Fruit fly (Drosophila melanogaster) whole organism, embryonic: ENCODE results near the gene bsk.
A peak's percentile ranks its signal among the peaks of the same experiment; 100 is the strongest.

Source experiments
- ATbp ChIP-seq: fragments of 200-800 bp; sonication (Bioruptor generic); optimal IDR thresholded peaks from 2 replicates; lab custom pipeline; 2017; ENCODE audit warnings: missing biosample characterization, mild to moderate bottlenecking, missing genetic modification characterization, missing genetic modification reagents
- B-H1 ChIP-seq: fragments of 200-800 bp; sonication (Bioruptor generic); IDR thresholded peaks from 3 replicates; pipeline ENCODE4 v1.3.6; 2022; ENCODE audit warnings: missing biosample characterization, missing genetic modification characterization
- Blimp-1 ChIP-seq: fragments of 200-800 bp; sonication (Bioruptor generic); optimal IDR thresholded peaks from 3 replicates; lab custom pipeline; 2018; ENCODE audit warnings: missing biosample characterization, missing genetic modification characterization, mild to moderate bottlenecking, moderate library complexity, missing genetic modification reagents
- C15 ChIP-seq: fragments of 200-800 bp; sonication (Bioruptor generic); IDR thresholded peaks from 3 replicates; pipeline ENCODE4 v1.3.6; 2022; ENCODE audit warnings: missing biosample characterization, missing genetic modification characterization
- CG10209 ChIP-seq: fragments of 200-800 bp; sonication (Bioruptor generic); optimal IDR thresholded peaks from 3 replicates; lab custom pipeline; 2017; ENCODE audit warnings: missing biosample characterization, mild to moderate bottlenecking, missing genetic modification characterization, missing genetic modification reagents
- CG10267 ChIP-seq: fragments of 200-800 bp; sonication (Bioruptor generic); optimal IDR thresholded peaks from 2 replicates; lab custom pipeline; 2018; ENCODE audit warnings: missing biosample characterization, mild to moderate bottlenecking, missing genetic modification characterization, moderate library complexity
- CG10366 ChIP-seq: fragments of 200-800 bp; sonication (Bioruptor generic); IDR thresholded peaks from 2 replicates; pipeline ENCODE4 v1.3.6; 2022; ENCODE audit warnings: missing biosample characterization, missing genetic modification characterization
- CG12659 ChIP-seq: fragments of 200-800 bp; sonication (Bioruptor generic); optimal IDR thresholded peaks from 3 replicates; lab custom pipeline; 2017; ENCODE audit warnings: mild to moderate bottlenecking, missing biosample characterization, missing genetic modification reagents, missing genetic modification characterization
- CG12744 ChIP-seq: fragments of 200-800 bp; sonication (Bioruptor generic); optimal IDR thresholded peaks from 2 replicates; lab custom pipeline; 2016; ENCODE audit warnings: missing biosample characterization, missing genetic modification characterization
- CG15479 ChIP-seq: fragments of 200-800 bp; sonication (Bioruptor generic); optimal IDR thresholded peaks from 3 replicates; lab custom pipeline; 2019; ENCODE audit warnings: missing biosample characterization, mild to moderate bottlenecking, missing genetic modification characterization, moderate library complexity
- CG17829 ChIP-seq: fragments of 200-800 bp; optimal IDR thresholded peaks from 2 replicates; lab custom pipeline; 2019; ENCODE audit warnings: missing biosample characterization, mild to moderate bottlenecking, missing genetic modification characterization, moderate library complexity
- CG2199 ChIP-seq: fragments of 200-800 bp; sonication (Bioruptor generic); IDR thresholded peaks from 3 replicates; pipeline ENCODE4 v1.3.6; 2022; ENCODE audit warnings: missing biosample characterization, missing genetic modification characterization
- CG4328 ChIP-seq: fragments of 200-800 bp; sonication (Bioruptor generic); optimal IDR thresholded peaks from 3 replicates; lab custom pipeline; 2017; ENCODE audit warnings: missing biosample characterization, missing genetic modification reagents, missing genetic modification characterization
- CG4730 ChIP-seq: fragments of 200-800 bp; sonication (Bioruptor generic); IDR thresholded peaks from 2 replicates; pipeline ENCODE4 v1.3.6; 2022; ENCODE audit warnings: missing biosample characterization, missing genetic modification characterization
- CG6254 ChIP-seq: fragments of 200-800 bp; sonication (Bioruptor generic); optimal IDR thresholded peaks from 3 replicates; lab custom pipeline; 2017; ENCODE audit warnings: mild to moderate bottlenecking, missing biosample characterization, missing genetic modification reagents, missing genetic modification characterization
- CG6689 ChIP-seq: fragments of 200-800 bp; sonication (Bioruptor generic); IDR thresholded peaks from 2 replicates; pipeline ENCODE4 v1.3.6; 2022; ENCODE audit warnings: missing biosample characterization, missing genetic modification characterization
- CG7928 ChIP-seq: fragments of 200-800 bp; sonication (Bioruptor generic); optimal IDR thresholded peaks from 2 replicates; lab custom pipeline; 2017; ENCODE audit warnings: missing biosample characterization, mild to moderate bottlenecking, missing genetic modification characterization
- CG8765 ChIP-seq: fragments of 200-800 bp; sonication (Bioruptor generic); IDR thresholded peaks from 2 replicates; pipeline ENCODE4 v1.3.6; 2022; ENCODE audit warnings: missing biosample characterization, missing genetic modification characterization
- Dip2 ChIP-seq: fragments of 200-800 bp; sonication (Bioruptor generic); IDR thresholded peaks from 2 replicates; pipeline ENCODE4 v1.3.6; 2022; ENCODE audit warnings: missing biosample characterization, missing genetic modification characterization
- HLH3B ChIP-seq: fragments of 200-800 bp; sonication (Bioruptor generic); IDR thresholded peaks from 2 replicates; pipeline ENCODE4 v1.3.6; 2022; ENCODE audit warnings: missing biosample characterization, missing genetic modification characterization
- Hmx ChIP-seq: fragments of 200-800 bp; sonication (Bioruptor generic); optimal IDR thresholded peaks from 2 replicates; lab custom pipeline; 2016; ENCODE audit warnings: missing biosample characterization, missing genetic modification characterization
- MBD-R2 ChIP-seq: fragments of 200-800 bp; sonication (Bioruptor generic); IDR thresholded peaks from 2 replicates; pipeline ENCODE4 v1.3.6; 2022; ENCODE audit warnings: missing biosample characterization, missing genetic modification characterization
- NC2α ChIP-seq: fragments of 200-800 bp; sonication (Bioruptor generic); optimal IDR thresholded peaks from 2 replicates; lab custom pipeline; 2016; ENCODE audit warnings: missing biosample characterization, missing genetic modification characterization
- NK7.1 ChIP-seq: fragments of 200-800 bp; sonication (Bioruptor generic); optimal IDR thresholded peaks from 3 replicates; lab custom pipeline; 2016; ENCODE audit warnings: missing biosample characterization, missing genetic modification characterization
- Oli ChIP-seq: fragments of 200-800 bp; sonication (Bioruptor generic); optimal IDR thresholded peaks from 2 replicates; lab custom pipeline; 2018; ENCODE audit warnings: missing biosample characterization, mild to moderate bottlenecking, missing genetic modification characterization, moderate library complexity
- Pdp1 ChIP-seq, 2 experiments: fragments of 200-800 bp; sonication (Bioruptor generic); optimal IDR thresholded peaks; 3 replicates each; lab custom pipeline; 2016; ENCODE audit warnings: missing biosample characterization in 2 of 2, missing genetic modification characterization in 2 of 2, mild to moderate bottlenecking in 1 of 2, moderate library complexity in 1 of 2
- Usf ChIP-seq: fragments of 200-800 bp; sonication (Bioruptor generic); optimal IDR thresholded peaks from 2 replicates; lab custom pipeline; 2017; ENCODE audit warnings: missing genotype, missing biosample characterization, missing genetic modification characterization
- cad ChIP-seq: fragments of >200 bp; optimal IDR thresholded peaks from 2 replicates; lab custom pipeline; 2017; ENCODE audit warnings: missing biosample characterization, missing genetic modification characterization
- cas ChIP-seq: fragments of 200-800 bp; sonication (Bioruptor generic); IDR thresholded peaks from 2 replicates; pipeline ENCODE4 v1.3.6; 2022; ENCODE audit warnings: missing biosample characterization, missing genetic modification characterization
- eve ChIP-seq, 2 experiments: fragments of >200 bp; optimal IDR thresholded peaks; 2 replicates each; lab custom pipeline; 2017; ENCODE audit warnings: missing biosample characterization in 2 of 2, missing genetic modification characterization in 2 of 2
- fru ChIP-seq: fragments of >200 bp; optimal IDR thresholded peaks from 2 replicates; lab custom pipeline; 2017
- h ChIP-seq: fragments of >200 bp; optimal IDR thresholded peaks from 2 replicates; lab custom pipeline; 2017
- hb ChIP-seq: fragments of 200-800 bp; sonication (Bioruptor generic); IDR thresholded peaks from 3 replicates; pipeline ENCODE4 v1.3.6; 2022; ENCODE audit warnings: missing biosample characterization, missing genetic modification characterization; ENCODE audit not compliant: partially characterized antibody
- kah ChIP-seq: fragments of 200-800 bp; sonication (Bioruptor generic); optimal IDR thresholded peaks from 2 replicates; lab custom pipeline; 2018; ENCODE audit warnings: missing biosample characterization, mild to moderate bottlenecking, missing genetic modification characterization
- lola ChIP-seq, 3 experiments: fragments of >200 bp in 2 of 3; fragments of 200-800 bp in 1 of 3; sonication (Bioruptor generic) in 1 of 3; optimal IDR thresholded peaks; 2 replicates each; lab custom pipeline; 2017 to 2019; ENCODE audit warnings: missing biosample characterization in 3 of 3, missing genetic modification characterization in 3 of 3, mild to moderate bottlenecking in 1 of 3, moderate library complexity in 1 of 3
- maf-S ChIP-seq: fragments of 200-800 bp; sonication (Bioruptor generic); optimal IDR thresholded peaks from 2 replicates; lab custom pipeline; 2016; ENCODE audit warnings: missing biosample characterization, missing genetic modification characterization
- nerfin-1 ChIP-seq: fragments of 200-800 bp; sonication (Bioruptor generic); optimal IDR thresholded peaks from 3 replicates; lab custom pipeline; 2019; ENCODE audit warnings: missing biosample characterization, mild to moderate bottlenecking, missing genetic modification characterization, moderate library complexity
- onecut ChIP-seq: fragments of 200-800 bp; sonication (Bioruptor generic); IDR thresholded peaks from 2 replicates; pipeline ENCODE4 v1.3.6; 2022; ENCODE audit warnings: missing biosample characterization, missing genetic modification characterization
- peb ChIP-seq: fragments of 200-800 bp; sonication (Bioruptor generic); IDR thresholded peaks from 2 replicates; pipeline ENCODE4 v1.3.6; 2022; ENCODE audit warnings: missing biosample characterization, missing genetic modification characterization
- pum ChIP-seq: fragments of 200-800 bp; sonication (Bioruptor generic); optimal IDR thresholded peaks from 2 replicates; lab custom pipeline; 2016; ENCODE audit warnings: missing biosample characterization, missing genetic modification characterization
- salm ChIP-seq: fragments of 200-800 bp; sonication (Bioruptor generic); optimal IDR thresholded peaks from 2 replicates; lab custom pipeline; 2018; ENCODE audit warnings: missing biosample characterization, mild to moderate bottlenecking, missing genetic modification characterization
- scrt ChIP-seq: fragments of 200-800 bp; sonication (Bioruptor generic); optimal IDR thresholded peaks from 2 replicates; lab custom pipeline; 2018; ENCODE audit warnings: missing biosample characterization, mild to moderate bottlenecking, missing genetic modification characterization, moderate library complexity
- sens ChIP-seq: fragments of 200-800 bp; sonication (Bioruptor generic); peaks from one replicate; lab custom pipeline; 2016; ENCODE audit warnings: missing biosample characterization, missing genetic modification characterization
- tup ChIP-seq: fragments of 200-800 bp; sonication (Bioruptor generic); optimal IDR thresholded peaks from 2 replicates; lab custom pipeline; 2016; ENCODE audit warnings: missing biosample characterization, mild to moderate bottlenecking, missing genetic modification characterization, moderate library complexity
- wdn ChIP-seq: fragments of 200-800 bp; sonication (Bioruptor generic); IDR thresholded peaks from 2 replicates; pipeline ENCODE4 v1.3.6; 2022; ENCODE audit warnings: missing biosample characterization, missing genetic modification characterization

The bsk gene

DNA sequence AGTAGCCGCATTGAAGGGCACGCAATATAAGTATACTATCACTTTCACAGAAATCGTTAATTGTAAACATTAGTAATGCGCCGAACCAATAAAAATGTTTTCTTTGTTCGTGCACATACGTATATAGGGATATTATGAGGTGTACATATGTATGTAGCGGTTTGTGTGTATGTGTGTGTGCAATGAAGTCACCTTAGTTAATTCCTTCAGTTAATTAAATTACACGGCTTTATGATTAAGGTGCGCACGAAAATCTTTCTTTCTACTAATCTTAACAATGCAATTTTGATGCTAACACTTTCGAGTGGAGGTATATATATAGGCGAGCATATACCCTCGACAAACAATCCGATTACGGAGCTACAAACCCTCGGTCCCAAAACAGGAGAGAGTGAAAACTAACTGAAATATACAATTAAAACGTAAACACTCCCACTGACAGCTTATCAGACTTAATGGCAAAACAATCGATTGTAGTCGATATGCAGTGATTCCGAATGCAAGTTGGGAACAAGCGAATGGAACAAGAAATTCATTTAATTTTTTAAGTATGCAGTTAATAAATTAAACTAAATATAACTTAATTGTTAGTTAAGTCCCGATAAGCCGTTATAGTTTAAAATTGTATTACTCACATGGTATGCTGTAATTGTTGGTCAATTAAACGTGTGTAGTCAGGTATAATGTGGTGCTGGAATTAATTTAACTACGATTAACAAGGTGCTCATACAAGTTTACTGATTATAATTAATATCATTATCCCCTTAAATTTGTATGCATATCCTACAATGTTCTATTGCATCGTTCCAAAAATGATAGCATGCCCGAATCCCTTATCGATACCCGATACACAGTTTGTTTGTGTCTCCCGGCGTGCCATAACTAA is 29.6 kb downstream of the bsk start, which contains the start of the genes Npc1a and Prosalpha6 (continued):
- TF ChIP-seq onecut (GFP tag; lab: Robert Waterston, UW) = no peak
- TF ChIP-seq cas (GFP tag; lab: Robert Waterston, UW) = no peak
- no peak for TF ChIP-seq CG10209 (GFP tag; lab: Kevin White, UChicago)
- no peak for TF ChIP-seq B-H1 (GFP tag; lab: Robert Waterston, UW)
- TF ChIP-seq CG6254 (GFP tag; lab: Kevin White, UChicago) = peak; percentile 53
- TF ChIP-seq CG4730 (GFP tag; lab: Robert Waterston, UW) = no peak
- TF ChIP-seq hb = peak; percentile 71; the same call in 1 of the 3 replicates

DNA sequence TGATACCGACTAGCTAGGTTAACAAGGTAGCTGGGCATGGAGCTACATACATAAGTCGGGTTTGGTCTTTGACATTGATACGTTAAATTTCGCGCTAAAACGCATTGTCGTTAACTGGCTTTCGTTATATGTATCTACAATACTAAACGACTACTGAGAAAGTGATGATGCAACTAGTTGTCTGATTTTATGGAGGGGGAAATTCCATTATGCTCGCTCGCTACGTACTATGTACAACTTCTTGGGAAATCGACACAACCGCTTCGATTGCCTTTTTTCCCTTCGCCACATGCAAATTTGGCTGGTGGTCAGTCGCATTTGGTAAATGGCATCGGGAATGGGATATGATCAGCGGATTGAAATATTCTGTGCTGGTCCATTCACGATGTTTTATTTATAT is 30.3 kb downstream of the bsk start:
- TF ChIP-seq tup = no peak
- peak; percentile 36 for TF ChIP-seq scrt (GFP tag; lab: Kevin White, UChicago)
- peak; percentile 40 for TF ChIP-seq sens
- peak; percentile 14 for TF ChIP-seq CG15479 (GFP tag; lab: Kevin White, UChicago)
- peak in 1 of 2 experiments; percentile 96 for TF ChIP-seq Pdp1 (GFP tag; optimal IDR thresholded peaks at IDR 0.05; lab: Kevin White, UChicago)
- peak in 1 of 2 experiments; percentile 75 for TF ChIP-seq eve (GFP tag; optimal IDR thresholded peaks at IDR 0.05; lab: Kevin White, UChicago)
- TF ChIP-seq peb (GFP tag; lab: Robert Waterston, UW) = no peak
- peak; percentile 52 for TF ChIP-seq nerfin-1 (tag; lab: Kevin White, UChicago)
- 0 out of 2 replicates have a peak, but pooled peaks have one; percentile 8 for TF ChIP-seq HLH3B (GFP tag; lab: Robert Waterston, UW)
- TF ChIP-seq CG10267 = no peak
- no peak for TF ChIP-seq CG8765 (GFP tag; lab: Robert Waterston, UW)
- no peak for TF ChIP-seq CG7928 (GFP tag; lab: Kevin White, UChicago)
- TF ChIP-seq cad (GFP tag; lab: Kevin White, UChicago) = peak; percentile 5
- 0 out of 3 replicates have a peak, but pooled peaks have one; percentile 32 for TF ChIP-seq CG2199 (GFP tag; lab: Robert Waterston, UW)
- no peak for TF ChIP-seq Dip2

DNA sequence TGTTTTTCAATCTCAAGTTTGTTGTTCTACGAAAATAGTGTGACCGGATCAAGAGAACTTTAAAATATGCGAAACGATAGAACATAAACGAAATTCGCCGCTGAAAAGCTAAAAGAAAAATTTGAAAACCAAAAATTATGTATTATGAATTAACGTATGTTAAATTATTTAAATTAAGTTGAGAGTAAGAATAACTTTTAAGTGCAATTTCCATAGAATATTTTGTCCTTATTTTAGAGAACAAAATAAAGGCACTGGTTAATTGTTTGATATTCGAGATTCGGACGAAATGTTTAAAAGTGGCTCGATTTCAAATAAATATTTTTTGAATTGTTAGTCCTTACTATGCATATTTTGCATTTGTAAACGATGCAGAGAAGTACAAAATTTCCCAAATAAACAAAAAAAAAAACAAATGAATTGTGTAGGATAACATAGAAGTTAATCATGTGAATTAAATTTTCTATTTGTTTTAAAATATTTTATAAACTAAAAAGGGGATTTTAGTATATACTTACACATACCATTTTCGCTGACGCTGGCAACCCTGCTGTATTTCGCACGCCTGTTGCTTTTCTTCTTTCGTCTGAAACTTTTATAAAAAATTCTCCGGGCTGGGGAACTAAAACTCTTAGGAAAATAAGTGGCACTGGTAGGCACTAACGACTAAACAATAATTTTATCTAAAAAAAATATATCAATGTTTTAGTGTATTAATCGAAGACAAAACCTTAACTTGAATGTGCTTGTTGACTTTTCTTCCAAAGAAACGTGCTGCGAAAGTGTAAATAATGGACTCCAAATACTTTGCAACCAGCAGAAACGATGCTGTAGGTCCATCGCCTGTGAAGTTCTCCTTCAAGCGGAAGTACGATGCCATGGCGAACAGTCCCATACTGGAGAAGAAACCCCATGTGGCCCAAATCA is 39.4 kb downstream of the bsk start, which contains the start of the genes CG5727 and ath:
CG5727 (minus strand) TSS at position 51 of the 927 bp plus-strand sequence.
ath (plus strand) TSS at position 513 of the 927 bp plus-strand sequence.
- TF ChIP-seq ATbp (GFP tag; lab: Kevin White, UChicago) (no peak), CG6689 (peak; percentile 38; the same call in 1 of the 2 replicates), C15 (GFP tag; lab: Robert Waterston, UW) (no peak), NK7.1 (no peak), NC2α (GFP tag; lab: Kevin White, UChicago) (no peak), wdn (GFP tag; lab: Robert Waterston, UW) (no peak), scrt (GFP tag; lab: Kevin White, UChicago) (peak; percentile 94), lola (GFP tag; optimal IDR thresholded peaks at IDR 0.05; lab: Kevin White, UChicago) (peak in 1 of 3 experiments; percentile 40), fru (lab: Kevin White, UChicago) (no peak), CG12744 (no peak), h (lab: Kevin White, UChicago) (no peak), MBD-R2 (GFP tag; lab: Robert Waterston, UW) (peak; percentile 50; the same call in 1 of the 2 replicates), CG17829 (peak; percentile 3), CG4328 (GFP tag; lab: Kevin White, UChicago) (peak; percentile 11), Blimp-1 (GFP tag; lab: Kevin White, UChicago) (no peak), pum (GFP tag; lab: Kevin White, UChicago) (no peak), Hmx (GFP tag; lab: Kevin White, UChicago) (no peak), maf-S (GFP tag; lab: Kevin White, UChicago) (no peak), Oli (tag; lab: Kevin White, UChicago) (no peak), kah (GFP tag; lab: Kevin White, UChicago) (peak; percentile 88), salm (no peak), Usf (no peak), CG12659 (GFP tag; lab: Kevin White, UChicago) (peak; percentile 28), CG10366 (GFP tag; lab: Robert Waterston, UW) (no peak)
